Fruit fly (Drosophila melanogaster) whole organism, prepupa: Measurements from ENCODE around the gene ppk10.

Experiments used
- CG10669 ChIP-seq: fragments of 200-800 bp; sonication (Bioruptor generic); optimal IDR thresholded peaks from 3 replicates; lab custom pipeline; 2018; ENCODE audit warnings: missing biosample characterization, mild to moderate bottlenecking, missing genetic modification characterization, moderate library complexity
- CG11902 ChIP-seq: fragments of 200-800 bp; sonication (Bioruptor generic); optimal IDR thresholded peaks from 3 replicates; lab custom pipeline; 2016; ENCODE audit warnings: missing biosample characterization, missing genetic modification characterization
- CG15336 ChIP-seq: fragments of 200-800 bp; sonication (Bioruptor generic); IDR thresholded peaks from 2 replicates; pipeline ENCODE4 v1.3.6; 2022; ENCODE audit warnings: missing biosample characterization, missing genetic modification characterization
- CG31627 ChIP-seq: fragments of 200-800 bp; sonication (Bioruptor generic); optimal IDR thresholded peaks from 3 replicates; lab custom pipeline; 2016; ENCODE audit warnings: missing biosample characterization, missing genetic modification characterization
- CG6276 ChIP-seq: fragments of 200-800 bp; sonication (Bioruptor generic); optimal IDR thresholded peaks from 2 replicates; lab custom pipeline; 2017; ENCODE audit warnings: missing biosample characterization, mild to moderate bottlenecking, missing genetic modification characterization
- CG6792 ChIP-seq: fragments of 200-800 bp; sonication (Bioruptor generic); optimal IDR thresholded peaks from 3 replicates; lab custom pipeline; 2016; ENCODE audit warnings: missing biosample characterization, missing genetic modification characterization
- CG7368 ChIP-seq: fragments of 200-800 bp; sonication (Bioruptor generic); optimal IDR thresholded peaks from 3 replicates; lab custom pipeline; 2016; ENCODE audit warnings: missing biosample characterization, missing genetic modification characterization
- CG9139 ChIP-seq: fragments of 200-800 bp; sonication (Bioruptor generic); optimal IDR thresholded peaks from 3 replicates; lab custom pipeline; 2017; ENCODE audit warnings: missing biosample characterization, mild to moderate bottlenecking, missing genetic modification characterization
- Eip75B ChIP-seq: fragments of 200-800 bp; sonication (Bioruptor generic); optimal IDR thresholded peaks from 3 replicates; lab custom pipeline; 2016; ENCODE audit warnings: missing biosample characterization, missing genetic modification characterization
- Eip78C ChIP-seq: fragments of 200-800 bp; sonication (Bioruptor generic); peaks from one replicate; lab custom pipeline; 2016; ENCODE audit warnings: missing biosample characterization, missing genetic modification characterization
- Ets21C ChIP-seq: fragments of 200-800 bp; sonication (Bioruptor generic); optimal IDR thresholded peaks from 3 replicates; lab custom pipeline; 2016; ENCODE audit warnings: missing biosample characterization, missing genetic modification characterization
- Lpt ChIP-seq: fragments of 200-800 bp; sonication (Bioruptor generic); optimal IDR thresholded peaks from 3 replicates; lab custom pipeline; 2016; ENCODE audit warnings: missing biosample characterization, missing genetic modification characterization
- Sox15 ChIP-seq: fragments of 200-800 bp; sonication (Bioruptor generic); optimal IDR thresholded peaks from 3 replicates; lab custom pipeline; 2016; ENCODE audit warnings: missing biosample characterization, missing genetic modification characterization
- acj6 ChIP-seq: fragments of 200-800 bp; sonication (Bioruptor generic); optimal IDR thresholded peaks from 3 replicates; lab custom pipeline; 2016; ENCODE audit warnings: missing biosample characterization, missing genetic modification characterization
- dac ChIP-seq: fragments of 200-800 bp; sonication (Bioruptor generic); optimal IDR thresholded peaks from 2 replicates; lab custom pipeline; 2017; ENCODE audit warnings: missing biosample characterization, mild to moderate bottlenecking, missing genetic modification characterization
- eg ChIP-seq: fragments of 200-800 bp; sonication (Bioruptor generic); IDR thresholded peaks from 3 replicates; pipeline ENCODE4 v1.3.6; 2022; ENCODE audit warnings: missing biosample characterization, missing genetic modification characterization
- fd85E ChIP-seq: fragments of 200-800 bp; sonication (Bioruptor generic); optimal IDR thresholded peaks from 3 replicates; lab custom pipeline; 2016; ENCODE audit warnings: missing biosample characterization, missing genetic modification characterization
- fkh ChIP-seq: fragments of 200-800 bp; sonication (Bioruptor generic); optimal IDR thresholded peaks from 3 replicates; lab custom pipeline; 2017; ENCODE audit warnings: missing biosample characterization, mild to moderate bottlenecking, missing genetic modification characterization, moderate library complexity
- net ChIP-seq: fragments of 200-800 bp; sonication (Bioruptor generic); optimal IDR thresholded peaks from 3 replicates; lab custom pipeline; 2016; ENCODE audit warnings: missing biosample characterization, missing genetic modification characterization
- salr ChIP-seq, 2 experiments: fragments of 200-800 bp; sonication (Bioruptor generic); optimal IDR thresholded peaks; 3 replicates each; lab custom pipeline; 2016 to 2018; ENCODE audit warnings: missing biosample characterization in 2 of 2, missing genetic modification characterization in 2 of 2, mild to moderate bottlenecking in 1 of 2
- svp ChIP-seq: fragments of 200-800 bp; sonication (Bioruptor generic); peaks from one replicate; lab custom pipeline; 2016; ENCODE audit warnings: missing biosample characterization, missing genetic modification characterization
- vri ChIP-seq: fragments of 200-800 bp; sonication (Bioruptor generic); optimal IDR thresholded peaks from 3 replicates; lab custom pipeline; 2016; ENCODE audit warnings: missing biosample characterization, mild to moderate bottlenecking, missing genetic modification characterization

Gene ppk10

dm6 chr2L:10408122-10408576, 44.0 kb downstream of the ppk10 start, which contains the start of the genes Ip259 and RpS27A (continued):
- TF ChIP-seq acj6 (GFP tag; lab: Kevin White, UChicago) (peak; percentile 70), CG15336 (GFP tag; lab: Robert Waterston, UW) (no peak), dac (GFP tag; lab: Kevin White, UChicago) (peak; percentile 39), Ets21C (GFP tag; lab: Kevin White, UChicago) (peak; percentile 6), vri (GFP tag; lab: Kevin White, UChicago) (no peak), svp (GFP tag; lab: Kevin White, UChicago) (no peak), salr (GFP tag; optimal IDR thresholded peaks at IDR 0.05; lab: Kevin White, UChicago) (peak in 1 of 2 experiments; percentile 88), eg (GFP tag; lab: Robert Waterston, UW) (no peak)

- no peak for TF ChIP-seq CG6792 (GFP tag; lab: Kevin White, UChicago)
- no peak for TF ChIP-seq salr (GFP tag; optimal IDR thresholded peaks at IDR 0.05; lab: Kevin White, UChicago)
- peak; percentile 23 for TF ChIP-seq Eip78C (GFP tag; lab: Kevin White, UChicago)
- TF ChIP-seq fkh (GFP tag; lab: Kevin White, UChicago), result peak; percentile 33
- no peak for TF ChIP-seq Lpt
Measured at dm6 chr2L:10405008-10405654, 47.1 kb downstream of the ppk10 start, which contains the start of the genes CG17768, LSm-4 and Ir31a. Gene CG17768 (minus strand): TSS chr2L:10405203. Gene LSm-4 (minus strand): TSS chr2L:10405203. Gene Ir31a (plus strand): TSS chr2L:10405565.

DNA sequence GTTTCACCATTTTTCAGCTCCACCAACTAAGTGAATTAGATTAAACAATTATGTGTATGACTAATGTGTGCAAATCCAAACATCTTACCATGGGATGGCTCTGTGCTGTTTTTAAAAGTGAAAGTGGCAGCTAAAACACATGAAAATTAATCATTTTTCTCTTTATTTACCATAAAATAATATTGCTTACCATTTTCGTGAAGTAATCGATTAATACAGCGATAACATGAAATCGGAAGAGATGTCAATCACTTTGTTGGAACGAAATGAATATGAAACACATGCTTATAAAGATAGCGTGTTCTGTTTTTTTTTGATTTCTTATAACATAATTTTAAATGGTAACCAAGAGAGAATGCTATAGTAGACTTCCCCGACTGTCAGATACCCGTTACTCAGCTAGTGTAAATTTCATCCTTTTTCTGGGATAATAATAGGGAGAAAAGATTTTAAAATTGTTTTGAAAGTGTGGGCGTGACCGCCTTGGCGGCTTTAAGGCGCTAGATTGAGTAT, 48.3 kb downstream of the ppk10 start:
- TF ChIP-seq CG6276 (GFP tag; lab: Kevin White, UChicago), result no peak
- TF ChIP-seq CG10669, result peak; percentile 78
- no peak for TF ChIP-seq Eip75B (GFP tag; lab: Kevin White, UChicago)
- TF ChIP-seq CG31627 (GFP tag; lab: Kevin White, UChicago), result no peak
- TF ChIP-seq fkh (GFP tag; lab: Kevin White, UChicago), result peak; percentile 9
- TF ChIP-seq CG9139, result no peak
- TF ChIP-seq CG7368, result no peak
- no peak for TF ChIP-seq fd85E
- no peak for TF ChIP-seq net (GFP tag; lab: Kevin White, UChicago)
- no peak for TF ChIP-seq CG11902 (GFP tag; lab: Kevin White, UChicago)
- TF ChIP-seq Eip78C (GFP tag; lab: Kevin White, UChicago), result peak; percentile 50
- TF ChIP-seq Sox15 (GFP tag; lab: Kevin White, UChicago), result no peak
- TF ChIP-seq, all 60 proteins: peak for 3
